Worm (Caenorhabditis elegans) whole organism, L4 larva: Measurements from ENCODE around the gene T14G8.4.

Experiments
- ama-1 ChIP-seq: fragments of 150-350 bp; optimal IDR thresholded peaks from 2 replicates; lab custom pipeline; 2014; ENCODE audit warnings: inconsistent platforms, mixed read lengths
- egl-27 ChIP-seq: sonication (generic microtip); optimal IDR thresholded peaks from 3 replicates; lab custom pipeline; 2017; ENCODE audit warnings: missing biosample characterization, missing genetic modification reagents, missing genetic modification characterization
- fos-1 ChIP-seq: fragments of 150-350 bp; optimal IDR thresholded peaks from 2 replicates; lab custom pipeline; 2014; ENCODE audit warnings: missing biosample characterization, missing genetic modification characterization
- hlh-11 ChIP-seq: fragments of 200-800 bp; sonication (Bioruptor generic); optimal IDR thresholded peaks from 2 replicates; lab custom pipeline; 2018; ENCODE audit warnings: mild to moderate bottlenecking, missing genetic modification characterization, missing compliant biosample characterization
- hmg-1.1 ChIP-seq: fragments of 200-800 bp; sonication (Bioruptor generic); IDR thresholded peaks from 2 replicates; pipeline ENCODE4 v1.3.6; 2022; ENCODE audit warnings: missing genetic modification reagents, missing genetic modification characterization, missing compliant biosample characterization
- jun-1 ChIP-seq: fragments of 150-350 bp; optimal IDR thresholded peaks from 2 replicates; lab custom pipeline; 2014; ENCODE audit warnings: missing biosample characterization, missing genetic modification reagents, missing genetic modification characterization
- lim-7 ChIP-seq: fragments of 200-800 bp; sonication (Bioruptor generic); IDR thresholded peaks from 2 replicates; pipeline ENCODE4 v1.3.6; 2022; ENCODE audit warnings: missing genetic modification characterization, missing compliant biosample characterization
- lin-29 ChIP-seq: fragments of 200-800 bp; sonication (Bioruptor generic); IDR thresholded peaks from 2 replicates; pipeline ENCODE4 v1.3.6; 2022; ENCODE audit warnings: missing genetic modification reagents, missing genetic modification characterization, missing compliant biosample characterization
- nhr-77 ChIP-seq: fragments of 150-350 bp; optimal IDR thresholded peaks from 2 replicates; lab custom pipeline; 2014; ENCODE audit warnings: missing biosample characterization, missing genetic modification characterization
- sdz-12 ChIP-seq: fragments of 200-800 bp; sonication (Bioruptor generic); optimal IDR thresholded peaks from 2 replicates; lab custom pipeline; 2018; ENCODE audit warnings: mild to moderate bottlenecking, missing genetic modification characterization, missing compliant biosample characterization
- skn-1 ChIP-seq: fragments of 150-350 bp; optimal IDR thresholded peaks from 2 replicates; lab custom pipeline; 2014; ENCODE audit warnings: missing biosample characterization, missing genetic modification characterization
- unc-39 ChIP-seq: sonication (generic microtip); optimal IDR thresholded peaks from 2 replicates; lab custom pipeline; 2017; ENCODE audit warnings: missing biosample characterization, missing genetic modification characterization
- ztf-11 ChIP-seq: fragments of 150-350 bp; optimal IDR thresholded peaks from 2 replicates; lab custom pipeline; 2014; ENCODE audit warnings: missing biosample characterization, missing genetic modification characterization

- no peak for TF ChIP-seq ztf-11 (tag; lab: Kevin White, UChicago)
- no peak for TF ChIP-seq egl-27 (tag; lab: Kevin White, UChicago)
- TF ChIP-seq hlh-11, result no peak
- TF ChIP-seq fos-1 (tag; lab: Kevin White, UChicago), result no peak
- no peak for TF ChIP-seq skn-1
- TF ChIP-seq jun-1 (tag; lab: Kevin White, UChicago), result no peak
- TF ChIP-seq sdz-12 (GFP tag; lab: Kevin White, UChicago), result no peak
- no peak for TF ChIP-seq nhr-77
- TF ChIP-seq lin-29 (GFP tag; lab: Robert Waterston, UW), result no peak
- TF ChIP-seq ama-1 (lab: Kevin White, UChicago), result no peak
- no peak for TF ChIP-seq lim-7 (GFP tag; lab: Robert Waterston, UW)
- no peak for TF ChIP-seq unc-39 (tag; lab: Kevin White, UChicago)
- TF ChIP-seq hmg-1.1 (GFP tag; lab: Robert Waterston, UW), result no peak
Measured at ce11 chrX:12843011-12843410, 20.7 kb downstream of the T14G8.4 start, which contains the start of gene C52G5.2.
